Worm (Caenorhabditis elegans): ENCODE results near the gene Y40H7A.4.

The Y40H7A.4 gene

DNA sequence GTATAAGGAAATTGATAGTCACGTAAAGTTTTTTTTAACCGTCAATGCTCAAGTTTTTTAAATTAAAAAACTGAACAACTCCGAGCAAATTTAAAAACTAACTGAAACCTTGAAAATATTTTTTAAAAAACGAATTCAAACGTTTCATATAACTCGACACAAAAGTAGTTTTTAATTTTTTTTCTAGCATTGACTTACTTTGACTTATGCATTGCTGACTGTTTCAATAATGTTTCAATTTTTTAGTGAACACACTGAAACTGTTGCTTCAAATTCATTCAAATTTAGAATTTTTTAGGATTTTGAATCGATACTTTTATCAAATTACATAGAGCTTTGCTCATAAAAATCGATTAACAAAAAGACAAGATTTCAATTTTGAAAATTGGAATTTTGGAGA is 35.1 kb upstream of the Y40H7A.4 start:
- no peak for TF ChIP-seq nhr-23 (tag; optimal IDR thresholded peaks at IDR 0.05)

DNA sequence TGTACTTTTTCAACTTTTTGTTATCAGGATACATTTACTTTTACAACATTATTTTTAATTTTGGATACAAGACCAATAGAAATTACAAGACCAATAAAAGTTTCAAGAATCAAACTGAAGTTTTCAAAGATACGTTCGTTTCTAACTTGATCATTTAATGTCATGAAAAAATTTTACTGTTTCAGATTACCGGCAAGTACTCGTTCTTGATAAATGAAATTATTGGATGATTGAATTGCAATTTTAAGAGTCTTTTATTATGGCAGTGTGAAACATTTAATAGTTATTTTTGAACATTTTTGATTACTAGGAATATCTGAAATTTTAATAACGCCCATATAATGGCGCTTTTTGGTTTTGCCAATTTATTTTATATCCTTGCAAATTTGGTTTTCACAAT is 31.3 kb upstream of the Y40H7A.4 start:
- TF ChIP-seq lin-11 (tag; optimal IDR thresholded peaks at IDR 0.05) (no peak), alr-1 (tag; optimal IDR thresholded peaks at IDR 0.05) (no peak), ztf-11 (tag; optimal IDR thresholded peaks at IDR 0.05) (no peak), nhr-6 (tag; optimal IDR thresholded peaks at IDR 0.05) (no peak), lin-13 (GFP tag; optimal IDR thresholded peaks at IDR 0.05) (no peak), ceh-16 (tag; optimal IDR thresholded peaks at IDR 0.05) (no peak), nhr-237 (tag; optimal IDR thresholded peaks at IDR 0.05) (no peak), mbf-1 (tag; optimal IDR thresholded peaks at IDR 0.05) (no peak), unc-39 (tag; optimal IDR thresholded peaks at IDR 0.05) (no peak), ZK546.5 (tag; optimal IDR thresholded peaks at IDR 0.05) (no peak), mdl-1 (tag; optimal IDR thresholded peaks at IDR 0.05) (no peak), zag-1 (tag; optimal IDR thresholded peaks at IDR 0.05) (no peak), crh-2 (tag; optimal IDR thresholded peaks at IDR 0.05) (no peak), sem-4 (tag; optimal IDR thresholded peaks at IDR 0.05) (no peak)

DNA sequence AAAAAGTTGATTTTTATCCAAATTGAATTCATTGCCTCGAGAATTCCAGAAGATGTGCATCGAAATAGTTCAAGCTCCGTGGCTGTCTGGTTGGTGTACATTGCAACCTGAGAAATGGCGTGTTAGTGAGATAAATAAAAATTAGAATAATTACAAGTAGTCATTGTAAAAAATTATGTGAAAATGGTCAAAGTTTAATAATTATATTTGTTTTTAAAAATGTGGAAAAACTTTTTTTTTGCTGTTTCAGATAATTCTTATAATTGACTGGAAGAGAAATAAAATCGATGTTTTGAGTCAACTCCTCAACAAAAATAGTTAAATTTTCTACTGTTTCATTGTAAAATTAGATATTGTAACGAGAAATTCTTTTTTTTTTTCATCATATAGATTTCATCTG is 27.6 kb upstream of the Y40H7A.4 start, which contains the start of gene sra-30:
Gene sra-30 (minus strand): TSS at position 101 of the 400 bp plus-strand sequence.
- TF ChIP-seq elt-1 (tag; optimal IDR thresholded peaks at IDR 0.05) (no peak), mab-5 (tag; optimal IDR thresholded peaks at IDR 0.05) (no peak), ceh-82 (tag; optimal IDR thresholded peaks at IDR 0.05) (no peak), unc-55 (GFP tag; optimal IDR thresholded peaks at IDR 0.05) (no peak), nhr-21 (tag; optimal IDR thresholded peaks at IDR 0.05) (no peak), skn-1 (tag; optimal IDR thresholded peaks at IDR 0.05) (no peak), mbf-1 (tag; optimal IDR thresholded peaks at IDR 0.05) (no peak), F13H6.1 (tag; optimal IDR thresholded peaks at IDR 0.05) (no peak), egl-27 (tag; optimal IDR thresholded peaks at IDR 0.05) (no peak), aly-2 (tag; optimal IDR thresholded peaks at IDR 0.05) (no peak), fos-1 (tag; optimal IDR thresholded peaks at IDR 0.05) (no peak), nhr-129 (tag; optimal IDR thresholded peaks at IDR 0.05) (no peak), lsy-2 (tag; optimal IDR thresholded peaks at IDR 0.05) (no peak), mdl-1 (tag; optimal IDR thresholded peaks at IDR 0.05) (no peak)

DNA sequence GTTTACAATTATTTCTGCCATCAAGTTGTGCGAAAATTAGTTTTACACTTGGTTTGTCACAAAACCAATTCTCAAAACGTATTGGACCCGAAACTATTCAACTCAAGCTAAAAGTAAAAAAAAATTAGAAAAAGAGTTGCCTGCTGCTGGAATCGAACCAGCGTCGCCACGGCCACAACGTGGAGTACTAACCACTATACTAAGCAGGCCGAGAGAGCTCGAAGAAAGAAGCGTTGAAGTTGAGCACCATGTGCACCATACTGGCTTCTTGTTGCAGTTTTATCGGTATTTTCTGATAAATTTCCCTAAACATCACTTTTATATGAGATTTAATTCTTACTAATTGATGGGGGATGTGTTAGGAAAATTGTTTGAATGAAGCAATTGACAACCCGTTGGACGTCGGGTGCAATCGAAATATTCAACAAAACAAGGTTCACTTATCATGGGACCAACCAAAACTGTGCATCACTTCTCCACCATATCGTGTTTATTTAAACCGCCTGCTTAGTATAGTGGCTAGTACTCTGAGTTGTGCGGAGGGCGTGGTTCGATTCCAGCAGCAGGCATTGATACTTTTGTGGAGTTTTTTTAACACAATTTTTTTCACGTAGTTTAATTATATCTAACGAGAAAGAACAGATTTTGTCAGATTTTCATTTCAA is 12.3 kb upstream of the Y40H7A.4 start:
- no peak for TF ChIP-seq snpc-4 (tag; optimal IDR thresholded peaks at IDR 0.05)
- TF ChIP-seq sma-9 (GFP tag; optimal IDR thresholded peaks at IDR 0.05), result no peak
- TF ChIP-seq sma-9 (tag; optimal IDR thresholded peaks at IDR 0.05), result no peak
- no peak for TF ChIP-seq ceh-82 (tag; optimal IDR thresholded peaks at IDR 0.05)
- no peak for TF ChIP-seq nhr-21 (tag; optimal IDR thresholded peaks at IDR 0.05)
- TF ChIP-seq elt-1 (tag; optimal IDR thresholded peaks at IDR 0.05), result no peak
- TF ChIP-seq ztf-11 (tag; optimal IDR thresholded peaks at IDR 0.05), result no peak
- no peak for TF ChIP-seq zag-1 (tag; optimal IDR thresholded peaks at IDR 0.05)

DNA sequence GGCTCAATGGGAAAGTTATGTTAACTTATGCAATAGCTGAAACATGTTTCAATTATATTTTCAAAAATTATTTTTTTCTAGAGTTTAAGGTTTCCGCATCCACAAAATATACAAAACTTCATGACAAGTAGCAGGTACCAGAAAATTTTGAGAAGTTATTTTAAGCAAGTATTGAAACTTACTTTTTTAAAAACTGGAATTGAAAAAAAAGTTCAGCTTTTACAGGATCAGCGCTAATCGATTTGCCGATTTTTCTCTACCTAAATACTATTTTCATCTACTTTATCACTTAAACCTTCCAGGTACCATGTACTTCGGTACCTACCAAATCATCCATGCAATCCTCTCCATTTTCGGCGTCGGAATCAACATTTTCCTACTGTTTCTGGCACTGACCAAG is 4.3 kb upstream of the Y40H7A.4 start, which contains the start of gene srd-23:
Gene srd-23 (plus strand): TSS at position 301 of the 400 bp plus-strand sequence.
- TF ChIP-seq ceh-82 (tag; optimal IDR thresholded peaks at IDR 0.05), result no peak
- TF ChIP-seq sma-3 (GFP tag; optimal IDR thresholded peaks at IDR 0.05), result no peak
- no peak for TF ChIP-seq sem-4 (tag; optimal IDR thresholded peaks at IDR 0.05)
- TF ChIP-seq C34F6.9 (tag; optimal IDR thresholded peaks at IDR 0.05), result no peak
- TF ChIP-seq unc-62 (GFP tag; optimal IDR thresholded peaks at IDR 0.05), result no peak
- no peak for TF ChIP-seq nhr-129 (tag; optimal IDR thresholded peaks at IDR 0.05)
- TF ChIP-seq ztf-1 (GFP tag; conservative IDR thresholded peaks at IDR 0.05), result no peak
- TF ChIP-seq ztf-11 (tag; optimal IDR thresholded peaks at IDR 0.05), result no peak
- TF ChIP-seq egl-27 (tag; optimal IDR thresholded peaks at IDR 0.05), result no peak
- no peak for TF ChIP-seq aly-2 (tag; optimal IDR thresholded peaks at IDR 0.05)
- TF ChIP-seq gmeb-1 (tag; optimal IDR thresholded peaks at IDR 0.05), result no peak
- no peak for TF ChIP-seq ZK546.5 (tag; optimal IDR thresholded peaks at IDR 0.05)
- TF ChIP-seq zag-1 (tag; optimal IDR thresholded peaks at IDR 0.05), result no peak
- TF ChIP-seq unc-39 (tag; optimal IDR thresholded peaks at IDR 0.05), result no peak
- TF ChIP-seq peb-1 (tag; optimal IDR thresholded peaks at IDR 0.05), result no peak
- TF ChIP-seq R02D3.7 (tag; optimal IDR thresholded peaks at IDR 0.05), result no peak
- TF ChIP-seq nhr-11 (tag; optimal IDR thresholded peaks at IDR 0.05), result no peak
- no peak for TF ChIP-seq snpc-4 (tag; optimal IDR thresholded peaks at IDR 0.05)
- no peak for TF ChIP-seq lin-13 (GFP tag; optimal IDR thresholded peaks at IDR 0.05)
- TF ChIP-seq sma-9 (GFP tag; optimal IDR thresholded peaks at IDR 0.05), result no peak
- no peak for TF ChIP-seq sma-9 (tag; optimal IDR thresholded peaks at IDR 0.05)

Measured in whole organism, L2 larva.